Worm (Caenorhabditis elegans): ENCODE data around the gene C13A2.9.
"Not testable (repeated sequence)": the region's sequence is repeated elsewhere in the genome, so short reads cannot be mapped to it uniquely, and the experiment has no call there.

The C13A2.9 gene

DNA sequence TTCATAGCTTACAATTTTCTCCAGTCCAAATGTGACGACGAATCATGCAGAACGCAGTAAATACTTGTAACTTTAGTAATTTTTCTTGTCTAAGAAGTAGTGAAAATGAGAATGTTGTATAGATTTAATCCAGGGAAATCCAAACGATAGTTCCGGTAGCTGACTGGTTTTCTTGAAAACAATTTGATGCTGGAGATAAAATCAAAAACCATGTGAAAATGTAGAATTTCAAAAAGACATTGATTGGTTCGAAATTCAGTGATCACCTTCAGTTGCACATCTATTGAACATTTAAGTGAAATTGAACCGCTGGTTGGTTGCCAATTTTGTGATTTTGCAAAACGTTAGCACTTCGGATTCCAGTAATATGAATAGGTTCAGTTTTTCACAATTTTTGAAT lies at the start of gene C13A2.9:
Gene C13A2.9, minus strand, starts transcription at position 101 of the 400 bp plus-strand sequence.
- TF ChIP-seq nhr-11 (tag; optimal IDR thresholded peaks at IDR 0.05) (no peak), syd-9 (tag; optimal IDR thresholded peaks at IDR 0.05) (no peak), rnt-1 (tag; optimal IDR thresholded peaks at IDR 0.05) (no peak), unc-42 (tag; optimal IDR thresholded peaks at IDR 0.05) (no peak), T23F11.4 (GFP tag; optimal IDR thresholded peaks at IDR 0.05) (no peak), fkh-6 (tag; optimal IDR thresholded peaks at IDR 0.05) (no peak), hlh-15 (tag; optimal IDR thresholded peaks at IDR 0.05) (no peak)

DNA sequence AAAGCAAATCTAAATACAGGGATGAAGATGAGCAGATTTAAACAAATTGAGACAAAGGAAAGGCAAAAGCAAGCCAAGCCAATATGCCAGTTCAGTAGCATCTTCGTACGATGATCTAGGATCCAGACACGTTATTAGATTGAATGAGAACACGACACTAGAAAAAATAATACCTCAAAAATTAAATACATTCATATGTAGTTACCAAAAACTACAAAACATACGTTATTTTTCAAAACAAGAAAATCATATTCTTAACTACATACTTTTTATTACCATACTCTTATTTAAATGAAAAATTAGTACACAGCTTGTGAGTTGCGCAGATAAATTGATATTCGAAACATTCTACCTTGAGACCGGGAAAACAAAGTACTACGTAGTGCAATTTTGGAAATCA lies 49.3 kb upstream of the C13A2.9 start, which contains the start of gene srx-6:
Gene srx-6, minus strand, starts transcription at position 101 of the 400 bp plus-strand sequence.
- TF ChIP-seq elt-2 (tag; optimal IDR thresholded peaks at IDR 0.05) (no peak), pha-4 (tag; optimal IDR thresholded peaks at IDR 0.05) (no peak)

DNA sequence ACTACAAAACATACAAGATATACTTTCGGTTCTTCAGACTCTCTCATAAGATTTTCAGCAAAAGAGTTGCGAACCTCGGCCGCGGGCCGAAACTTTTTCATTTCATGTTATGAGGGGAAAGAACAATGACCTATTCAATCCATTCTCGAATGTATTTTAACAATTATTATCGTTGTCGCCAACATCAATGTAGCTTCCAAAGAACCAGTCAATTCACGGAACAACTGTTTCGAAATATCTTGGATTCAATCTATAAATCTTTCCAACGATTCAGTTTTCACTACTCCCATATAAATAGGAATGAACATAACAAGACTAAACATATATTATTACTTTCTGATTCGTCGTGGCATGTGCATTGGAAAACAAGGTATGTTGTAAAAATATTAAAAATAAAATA lies 43.1 kb upstream of the C13A2.9 start, which contains the start of gene F07G11.1:
Gene F07G11.1, plus strand, starts transcription at position 301 of the 400 bp plus-strand sequence.
- TF ChIP-seq unc-3 (GFP tag; conservative IDR thresholded peaks at IDR 0.05) (no peak), unc-3 (tag; optimal IDR thresholded peaks at IDR 0.05) (no peak), ztf-16 (tag; optimal IDR thresholded peaks at IDR 0.05) (no peak), ceh-6 (GFP tag; optimal IDR thresholded peaks at IDR 0.05) (no peak), dve-1 (tag; optimal IDR thresholded peaks at IDR 0.05) (no peak), mec-3 (tag; optimal IDR thresholded peaks at IDR 0.05; ENCODE audit: borderline replicate concordance) (no peak), ahr-1 (tag; optimal IDR thresholded peaks at IDR 0.05) (no peak), dmd-4 (tag; optimal IDR thresholded peaks at IDR 0.05; ENCODE audit: borderline replicate concordance) (no peak), fkh-10 (GFP tag; optimal IDR thresholded peaks at IDR 0.05) (no peak), ceh-9 (tag; optimal IDR thresholded peaks at IDR 0.05) (no peak), ceh-30 (tag; optimal IDR thresholded peaks at IDR 0.05) (no peak)

DNA sequence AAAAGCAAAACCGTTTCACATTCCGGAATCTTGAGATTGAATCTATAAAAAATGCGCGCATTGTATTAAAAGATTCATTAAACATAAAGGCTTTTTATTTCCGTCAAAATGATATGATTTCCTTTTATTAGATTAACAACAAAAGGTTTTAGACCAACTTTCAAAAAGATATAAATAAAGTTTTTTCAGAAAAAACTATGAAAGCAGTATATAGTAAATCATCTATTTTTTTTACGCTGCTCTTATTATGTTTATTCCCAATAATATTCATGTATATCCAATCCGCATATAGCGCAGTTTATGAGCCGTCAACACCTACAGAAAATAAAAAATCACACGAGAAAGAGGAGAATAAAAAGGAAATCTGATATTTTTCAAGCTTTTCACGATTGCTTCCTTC lies 40.6 kb upstream of the C13A2.9 start, which contains the start of gene F07G11.2:
Gene F07G11.2, plus strand, starts transcription at position 301 of the 400 bp plus-strand sequence.
- TF ChIP-seq hlh-8, K02D7.2, sdc-2 (tag; optimal IDR thresholded peaks at IDR 0.05): not testable (repeated sequence)

DNA sequence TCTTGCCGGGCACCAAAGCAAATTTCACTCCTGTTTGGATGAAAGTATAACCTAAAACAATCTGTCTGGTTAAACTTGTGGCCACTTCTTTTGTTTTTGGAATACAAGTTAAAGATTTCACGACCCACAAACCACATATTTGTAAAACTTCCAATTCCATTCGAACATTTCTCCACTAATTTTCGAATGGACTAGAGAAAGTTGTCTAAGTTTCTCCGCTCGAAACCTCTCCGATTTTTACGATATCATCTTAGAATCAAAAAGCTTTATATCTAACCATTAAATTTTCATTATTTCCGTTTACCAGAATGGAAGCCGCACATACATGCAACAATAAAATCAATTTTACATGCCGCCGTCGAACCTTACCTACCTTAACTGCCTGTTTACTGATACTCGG lies 34.5 kb upstream of the C13A2.9 start, which contains the start of gene F07G11.3:
Gene F07G11.3, plus strand, starts transcription at position 301 of the 400 bp plus-strand sequence.
- TF ChIP-seq ceh-24 (tag; optimal IDR thresholded peaks at IDR 0.05) = no peak
- TF ChIP-seq ceh-6 (GFP tag; optimal IDR thresholded peaks at IDR 0.05) = no peak
- TF ChIP-seq pag-3 (tag; optimal IDR thresholded peaks at IDR 0.05; ENCODE audit: borderline replicate concordance) = no peak
- no peak for TF ChIP-seq ceh-14 (tag; optimal IDR thresholded peaks at IDR 0.05)
- TF ChIP-seq ceh-2 (tag; optimal IDR thresholded peaks at IDR 0.05) = no peak
- no peak for TF ChIP-seq F13H6.1 (tag; optimal IDR thresholded peaks at IDR 0.05)

DNA sequence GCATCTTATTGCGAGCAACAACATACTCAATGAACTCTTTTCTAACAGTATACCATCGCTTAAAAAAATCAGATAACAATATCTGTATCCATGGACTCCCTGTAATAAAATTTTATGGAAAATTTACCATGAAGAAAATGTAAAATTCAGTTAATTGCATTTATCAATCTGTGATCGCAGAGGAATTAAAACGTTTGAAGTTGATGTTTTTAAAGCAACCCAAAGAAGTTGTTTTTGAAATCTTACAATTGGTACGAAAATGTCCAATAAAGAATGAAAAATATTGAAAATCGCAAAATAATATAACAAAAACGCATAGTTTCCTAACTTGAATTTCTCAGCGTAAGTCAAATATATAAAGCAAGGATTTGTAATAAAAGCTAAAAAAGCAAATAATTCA lies 33.3 kb upstream of the C13A2.9 start, which contains the start of gene srj-32:
Gene srj-32, minus strand, starts transcription at position 101 of the 400 bp plus-strand sequence.
- TF ChIP-seq ceh-19 (GFP tag; optimal IDR thresholded peaks at IDR 0.05) (no peak), fkh-10 (GFP tag; optimal IDR thresholded peaks at IDR 0.05) (no peak), mec-3 (tag; optimal IDR thresholded peaks at IDR 0.05; ENCODE audit: borderline replicate concordance) (no peak), eyg-1 (tag; optimal IDR thresholded peaks at IDR 0.05) (no peak), odd-2 (tag; optimal IDR thresholded peaks at IDR 0.05) (no peak), ref-2 (tag; optimal IDR thresholded peaks at IDR 0.05) (no peak), K02D7.2 (tag; optimal IDR thresholded peaks at IDR 0.05) (no peak), sdc-2 (tag; optimal IDR thresholded peaks at IDR 0.05) (no peak), ama-1 (optimal IDR thresholded peaks at IDR 0.05) (no peak), unc-3 (GFP tag; conservative IDR thresholded peaks at IDR 0.05) (no peak), unc-3 (tag; optimal IDR thresholded peaks at IDR 0.05) (no peak), hlh-30 (tag; optimal IDR thresholded peaks at IDR 0.05; ENCODE audit: insufficient read depth) (no peak), ceh-9 (tag; optimal IDR thresholded peaks at IDR 0.05) (no peak)
